Worm (Caenorhabditis elegans): ENCODE results near the gene hmg-4.

DNA sequence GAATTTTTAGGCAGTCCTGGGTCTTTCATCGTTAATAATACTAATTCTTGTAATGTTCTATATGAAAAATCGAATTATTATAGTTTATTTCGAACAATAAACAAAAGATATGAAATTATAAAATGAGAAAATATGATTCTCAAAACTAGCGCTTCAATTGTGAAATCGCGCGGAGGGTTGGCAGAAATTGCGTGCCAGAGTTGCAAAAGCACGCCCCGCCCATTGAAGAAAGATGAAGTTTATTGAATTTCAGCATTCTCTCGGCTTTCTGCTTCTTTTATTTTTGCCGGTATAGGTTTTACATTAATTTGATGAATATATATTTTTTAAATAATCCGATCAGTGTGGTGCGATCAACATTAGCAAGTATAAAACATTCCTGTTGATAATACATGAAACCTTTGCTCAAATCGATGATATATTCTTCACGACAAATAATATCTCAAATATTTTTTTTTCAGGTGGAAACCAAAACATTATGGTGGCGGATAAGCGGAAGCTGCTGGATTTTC lies 22.3 kb downstream of the hmg-4 start, which contains the start of the genes eco-1 and hmgr-1:
- no peak for TF ChIP-seq lin-13 (GFP tag; optimal IDR thresholded peaks at IDR 0.05)
- TF ChIP-seq duxl-1 (tag; optimal IDR thresholded peaks at IDR 0.05; ENCODE audit: poor library complexity): no peak
- no peak for TF ChIP-seq aly-2 (tag; optimal IDR thresholded peaks at IDR 0.05)
- no peak for TF ChIP-seq mdl-1 (tag; optimal IDR thresholded peaks at IDR 0.05)
- no peak for TF ChIP-seq jun-1 (tag; optimal IDR thresholded peaks at IDR 0.05)
- no peak for TF ChIP-seq snpc-4 (tag; optimal IDR thresholded peaks at IDR 0.05)
- TF ChIP-seq pqm-1 (tag; optimal IDR thresholded peaks at IDR 0.05): no peak
- no peak for TF ChIP-seq nhr-11 (tag; optimal IDR thresholded peaks at IDR 0.05)
- no peak for TF ChIP-seq daf-12 (tag; optimal IDR thresholded peaks at IDR 0.05)
- TF ChIP-seq ceh-82 (tag; optimal IDR thresholded peaks at IDR 0.05): no peak

Measured in whole organism, L4 larva.